Worm (Caenorhabditis elegans) whole organism, young adult: ENCODE results near the gene cdh-4.

Experiments
- B0261.1 ChIP-seq: sonication (generic microtip); optimal IDR thresholded peaks from 2 replicates; lab custom pipeline; 2016; ENCODE audit warnings: mild to moderate bottlenecking, missing genetic modification characterization, moderate library complexity, missing compliant biosample characterization
- B0336.3 ChIP-seq: fragments of 200-800 bp; sonication (Bioruptor generic); IDR thresholded peaks from 2 replicates; pipeline ENCODE4 v1.3.6; 2022; ENCODE audit warnings: missing genetic modification characterization, missing compliant biosample characterization
- C17E4.6 ChIP-seq: fragments of 200-800 bp; sonication (Bioruptor generic); IDR thresholded peaks from 2 replicates; pipeline ENCODE4 v1.3.6; 2022; ENCODE audit warnings: missing genetic modification reagents, missing genetic modification characterization, missing compliant biosample characterization
- K12H6.12 ChIP-seq: fragments of 200-800 bp; sonication (Bioruptor generic); optimal IDR thresholded peaks from 2 replicates; lab custom pipeline; 2018; ENCODE audit warnings: mild to moderate bottlenecking, missing genetic modification characterization, missing compliant biosample characterization
- Y95B8A.8 ChIP-seq: fragments of 200-800 bp; sonication (Bioruptor generic); IDR thresholded peaks from 2 replicates; pipeline ENCODE4 v1.3.6; 2022; ENCODE audit warnings: missing genetic modification reagents, missing genetic modification characterization, missing compliant biosample characterization
- ZK185.1 ChIP-seq: sonication (generic microtip); optimal IDR thresholded peaks from 2 replicates; lab custom pipeline; 2016; ENCODE audit warnings: mild to moderate bottlenecking, missing genetic modification characterization, missing compliant biosample characterization; ENCODE audit not compliant: poor library complexity, severe bottlenecking
- akir-1 ChIP-seq: fragments of 200-800 bp; sonication (Bioruptor generic); optimal IDR thresholded peaks from 2 replicates; lab custom pipeline; 2018; ENCODE audit warnings: mild to moderate bottlenecking, missing genetic modification characterization, moderate library complexity, missing compliant biosample characterization
- attf-3 ChIP-seq: fragments of 200-800 bp; sonication (Bioruptor generic); conservative IDR thresholded peaks from 2 replicates; pipeline ENCODE4 v1.3.6; 2022; ENCODE audit warnings: missing genetic modification reagents, missing genetic modification characterization, missing compliant biosample characterization
- bed-1 ChIP-seq: fragments of 200-800 bp; sonication (Bioruptor generic); IDR thresholded peaks from 2 replicates; pipeline ENCODE4 v1.3.6; 2022; ENCODE audit warnings: missing genetic modification reagents, missing genetic modification characterization, missing compliant biosample characterization
- cebp-2 ChIP-seq: fragments of 200-800 bp; sonication (Bioruptor generic); IDR thresholded peaks from 2 replicates; pipeline ENCODE4 v1.3.6; 2022; ENCODE audit warnings: missing genetic modification characterization, missing compliant biosample characterization
- ceh-100 ChIP-seq: fragments of 200-800 bp; sonication (Bioruptor generic); IDR thresholded peaks from 2 replicates; pipeline ENCODE4 v1.3.6; 2022; ENCODE audit warnings: missing genetic modification reagents, missing genetic modification characterization, missing compliant biosample characterization
- efl-1 ChIP-seq: fragments of 150-350 bp; optimal IDR thresholded peaks from 2 replicates; lab custom pipeline; 2014; ENCODE audit warnings: missing biosample characterization, missing genetic modification reagents, missing genetic modification characterization
- egl-44 ChIP-seq: fragments of 200-800 bp; sonication (Bioruptor generic); IDR thresholded peaks from 2 replicates; pipeline ENCODE4 v1.3.6; 2022; ENCODE audit warnings: missing genetic modification reagents, missing genetic modification characterization, missing compliant biosample characterization
- ekl-4 ChIP-seq: fragments of 200-800 bp; sonication (Bioruptor generic); IDR thresholded peaks from 2 replicates; pipeline ENCODE4 v1.3.6; 2022; ENCODE audit warnings: missing genetic modification reagents, missing genetic modification characterization, missing compliant biosample characterization
- hmg-1.2 ChIP-seq: fragments of 200-800 bp; sonication (Bioruptor generic); IDR thresholded peaks from 2 replicates; pipeline ENCODE4 v1.3.6; 2022; ENCODE audit warnings: missing genetic modification reagents, missing genetic modification characterization, missing compliant biosample characterization
- hsf-1 ChIP-seq: fragments of 200-800 bp; sonication (Bioruptor generic); IDR thresholded peaks from 2 replicates; pipeline ENCODE4 v1.3.6; 2022; ENCODE audit warnings: missing genetic modification reagents, missing genetic modification characterization, missing compliant biosample characterization
- lag-1 ChIP-seq: fragments of 200-800 bp; sonication (Bioruptor generic); IDR thresholded peaks from 2 replicates; pipeline ENCODE4 v1.3.6; 2022; ENCODE audit warnings: missing genetic modification reagents, missing genetic modification characterization, missing compliant biosample characterization
- lin-40 ChIP-seq: sonication (generic microtip); optimal IDR thresholded peaks from 2 replicates; lab custom pipeline; 2016; ENCODE audit warnings: missing genetic modification characterization, mild to moderate bottlenecking, missing compliant biosample characterization, missing genotype, missing genetic modification reagents
- madf-6 ChIP-seq: fragments of 200-800 bp; sonication (Bioruptor generic); IDR thresholded peaks from 2 replicates; pipeline ENCODE4 v1.3.6; 2022; ENCODE audit warnings: missing genetic modification reagents, missing genetic modification characterization, missing compliant biosample characterization
- mel-28 ChIP-seq: sonication (generic microtip); optimal IDR thresholded peaks from 2 replicates; lab custom pipeline; 2016; ENCODE audit warnings: borderline replicate concordance, mild to moderate bottlenecking, missing genetic modification characterization, missing compliant biosample characterization
- nfya-2 ChIP-seq: fragments of 200-800 bp; sonication (Bioruptor generic); IDR thresholded peaks from 2 replicates; pipeline ENCODE4 v1.3.6; 2022; ENCODE audit warnings: missing genetic modification reagents, missing genetic modification characterization, missing compliant biosample characterization
- nhr-90 ChIP-seq: sonication (generic microtip); optimal IDR thresholded peaks from 2 replicates; lab custom pipeline; 2016; ENCODE audit warnings: missing genotype, mild to moderate bottlenecking, missing genetic modification characterization, missing compliant biosample characterization
- pha-4 ChIP-seq: fragments of 150-350 bp; sonication (generic microtip); optimal IDR thresholded peaks from 2 replicates; lab custom pipeline; 2014; ENCODE audit warnings: missing biosample characterization, missing genetic modification reagents, missing genetic modification characterization
- rec-8 ChIP-seq, 2 experiments: sonication (generic microtip); optimal IDR thresholded peaks; 2 replicates each; lab custom pipeline; 2016; ENCODE audit warnings: mild to moderate bottlenecking in 2 of 2, missing genetic modification characterization in 2 of 2, missing genetic modification reagents in 2 of 2, missing genotype in 2 of 2, missing biosample characterization in 1 of 2, missing compliant biosample characterization in 1 of 2, moderate library complexity in 1 of 2
- repo-1 ChIP-seq: sonication (generic microtip); optimal IDR thresholded peaks from 2 replicates; lab custom pipeline; 2017; ENCODE audit warnings: mild to moderate bottlenecking, missing genetic modification characterization, missing compliant biosample characterization
- sea-2 ChIP-seq: fragments of 200-800 bp; sonication (Bioruptor generic); IDR thresholded peaks from 2 replicates; pipeline ENCODE4 v1.3.6; 2022; ENCODE audit warnings: missing genetic modification characterization, missing compliant biosample characterization
- snpc-1.1 ChIP-seq: sonication (generic microtip); optimal IDR thresholded peaks from 2 replicates; lab custom pipeline; 2017; ENCODE audit warnings: missing genetic modification characterization, mild to moderate bottlenecking, missing compliant biosample characterization, antibody characterized with exemption, moderate library complexity, missing genotype, missing genetic modification reagents; ENCODE audit not compliant: insufficient read depth
- snpc-4 ChIP-seq, 5 experiments: fragments of 150-350 bp in 1 of 5; sonication (generic microtip) in 4 of 5; optimal IDR thresholded peaks; 2 replicates each; lab custom pipeline; 2014 to 2018; ENCODE audit warnings: missing genetic modification characterization in 5 of 5, missing biosample characterization in 3 of 5, antibody characterized with exemption in 2 of 5, mild to moderate bottlenecking in 2 of 5, missing compliant biosample characterization in 2 of 5, missing genotype in 2 of 5, moderate library complexity in 2 of 5, missing genetic modification reagents in 1 of 5
- somi-1 ChIP-seq: fragments of 200-800 bp; sonication (Bioruptor generic); optimal IDR thresholded peaks from 2 replicates; lab custom pipeline; 2018; ENCODE audit warnings: mild to moderate bottlenecking, missing genetic modification characterization, missing compliant biosample characterization
- tlf-1 ChIP-seq: fragments of 200-800 bp; sonication (Bioruptor generic); optimal IDR thresholded peaks from 2 replicates; lab custom pipeline; 2018; ENCODE audit warnings: mild to moderate bottlenecking, missing genetic modification characterization, missing compliant biosample characterization
- zim-3 ChIP-seq: sonication (generic microtip); optimal IDR thresholded peaks from 2 replicates; lab custom pipeline; 2017; ENCODE audit warnings: mild to moderate bottlenecking, missing genetic modification characterization, moderate library complexity, missing compliant biosample characterization
- ztf-22 ChIP-seq: fragments of 200-800 bp; sonication (Bioruptor generic); optimal IDR thresholded peaks from 2 replicates; lab custom pipeline; 2018; ENCODE audit warnings: mild to moderate bottlenecking, missing genetic modification characterization, moderate library complexity, missing compliant biosample characterization
- ztf-26 ChIP-seq: sonication (generic microtip); optimal IDR thresholded peaks from 2 replicates; lab custom pipeline; 2017; ENCODE audit warnings: missing genetic modification characterization, missing compliant biosample characterization
- ztf-6 ChIP-seq: fragments of 200-800 bp; sonication (Bioruptor generic); IDR thresholded peaks from 2 replicates; pipeline ENCODE4 v1.3.6; 2022; ENCODE audit warnings: missing genetic modification reagents, missing genetic modification characterization, missing compliant biosample characterization

The cdh-4 gene

DNA sequence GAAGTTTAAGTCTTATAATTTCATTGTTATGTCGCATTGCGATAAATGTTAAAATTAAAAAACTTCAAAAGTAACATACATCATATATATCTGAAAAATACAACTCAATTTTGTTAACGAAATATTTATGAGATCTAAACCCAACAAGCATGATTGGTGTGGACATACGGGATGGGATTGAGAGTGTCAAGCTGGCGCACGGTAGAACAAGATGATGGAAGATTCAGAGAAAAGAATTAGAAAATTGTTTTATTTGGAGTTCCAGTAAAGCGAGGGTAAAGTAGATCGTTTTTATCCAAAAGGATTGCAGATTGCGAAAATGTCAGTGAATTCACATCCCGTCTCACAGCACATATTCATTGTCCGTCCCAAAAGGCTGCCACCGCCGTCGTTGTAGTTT lies 43.4 kb upstream of the cdh-4 start (continued):
- TF ChIP-seq Y95B8A.8 (GFP tag; lab: Robert Waterston, UW) (peak; percentile 32; the same call in 1 of the 2 replicates), ztf-22 (GFP tag; lab: Kevin White, UChicago) (no peak), madf-6 (GFP tag; lab: Robert Waterston, UW) (peak; percentile 82), bed-1 (GFP tag; lab: Robert Waterston, UW) (0 out of 2 replicates have a peak, but pooled peaks have one; percentile 35), snpc-1.1 (tag; lab: Kevin White, UChicago) (no peak), ztf-6 (GFP tag; lab: Robert Waterston, UW) (no peak), hsf-1 (peak; percentile 75), pha-4 (no peak), zim-3 (tag; lab: Kevin White, UChicago) (peak; percentile 23), repo-1 (tag; lab: Kevin White, UChicago) (no peak), B0336.3 (GFP tag; lab: Robert Waterston, UW) (peak; percentile 92; the same call in 1 of the 2 replicates), efl-1 (no peak), tlf-1 (GFP tag; lab: Kevin White, UChicago) (peak; percentile 35), nfya-2 (GFP tag; lab: Robert Waterston, UW) (0 out of 2 replicates have a peak, but pooled peaks have one; percentile 7), ekl-4 (peak; percentile 83), C17E4.6 (peak; percentile 41; the same call in 1 of the 2 replicates), egl-44 (GFP tag; lab: Robert Waterston, UW) (0 out of 2 replicates have a peak, but pooled peaks have one; percentile 43), lin-40 (tag; lab: Kevin White, UChicago) (no peak), attf-3 (GFP tag; lab: Robert Waterston, UW) (no peak), ztf-26 (tag; lab: Kevin White, UChicago) (no peak), ZK185.1 (tag; lab: Kevin White, UChicago) (no peak), K12H6.12 (tag; lab: Kevin White, UChicago) (no peak), mel-28 (tag; lab: Kevin White, UChicago) (no peak), hmg-1.2 (GFP tag; lab: Robert Waterston, UW) (peak; percentile 46)

DNA sequence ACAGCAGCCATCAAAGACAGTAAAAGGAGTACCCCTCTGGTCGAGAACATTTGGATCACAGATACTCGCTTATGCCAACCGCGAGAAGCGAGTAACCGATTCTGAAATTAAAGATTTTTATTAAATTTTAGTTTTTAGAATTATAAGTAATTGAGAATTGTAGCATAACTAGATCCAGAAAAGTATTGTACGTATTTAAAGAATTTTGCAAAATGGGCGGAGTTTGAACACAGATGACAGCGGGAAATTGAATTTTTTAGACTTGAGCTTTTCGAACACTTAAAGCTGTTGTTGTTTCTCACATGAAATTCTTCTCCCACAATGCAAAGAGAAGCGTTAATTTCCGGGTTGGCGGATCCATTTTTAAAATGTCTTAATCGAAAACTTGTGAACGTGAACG lies 42.7 kb upstream of the cdh-4 start, which contains the start of gene ins-17:
ins-17 (minus strand) TSS at position 101 of the 400 bp plus-strand sequence.
- no peak for TF ChIP-seq cebp-2 (GFP tag; lab: Robert Waterston, UW)
- no peak for TF ChIP-seq somi-1 (GFP tag; lab: Kevin White, UChicago)

DNA sequence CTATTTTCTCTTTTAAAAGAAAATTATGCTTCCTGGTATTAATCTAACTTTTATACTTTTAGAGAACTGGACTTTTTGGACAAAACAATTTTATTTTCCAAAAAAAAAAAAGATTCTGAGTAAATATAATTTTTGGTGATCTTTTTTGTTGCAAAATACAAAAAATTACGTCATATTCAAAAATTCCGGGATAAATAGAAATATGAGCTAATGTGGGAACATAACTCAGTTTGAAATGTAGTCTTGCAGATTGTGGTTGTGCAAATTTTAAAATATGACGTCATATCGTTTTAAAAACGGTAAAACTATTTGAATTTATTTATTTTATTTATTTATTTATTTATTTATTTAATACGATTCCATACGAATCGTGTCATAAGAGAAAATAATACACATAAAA lies 38.4 kb upstream of the cdh-4 start:
- TF ChIP-seq ceh-100 (GFP tag; lab: Robert Waterston, UW) = no peak
- no peak for TF ChIP-seq tlf-1 (GFP tag; lab: Kevin White, UChicago)
- TF ChIP-seq B0336.3 (GFP tag; lab: Robert Waterston, UW) = no peak
- no peak for TF ChIP-seq repo-1 (tag; lab: Kevin White, UChicago)
- TF ChIP-seq sea-2 (GFP tag; lab: Robert Waterston, UW) = no peak
- no peak for TF ChIP-seq rec-8 (tag; optimal IDR thresholded peaks at IDR 0.05; lab: Kevin White, UChicago)
- TF ChIP-seq lag-1 (GFP tag; lab: Robert Waterston, UW) = no peak
- TF ChIP-seq snpc-4 (GFP tag; optimal IDR thresholded peaks at IDR 0.05; lab: Kevin White, UChicago) = no peak
- no peak for TF ChIP-seq snpc-4 (tag; optimal IDR thresholded peaks at IDR 0.05; lab: Kevin White, UChicago)
- no peak for TF ChIP-seq madf-6 (GFP tag; lab: Robert Waterston, UW)
- TF ChIP-seq akir-1 (GFP tag; lab: Kevin White, UChicago) = no peak
- TF ChIP-seq nhr-90 (tag; lab: Kevin White, UChicago) = no peak
- TF ChIP-seq zim-3 (tag; lab: Kevin White, UChicago) = no peak
- no peak for TF ChIP-seq B0261.1 (tag; lab: Kevin White, UChicago)
